Fruit fly (Drosophila melanogaster) whole organism, pupa: ENCODE results near the gene Arr2.

Experiments
- CG10348 ChIP-seq: fragments of 200-800 bp; sonication (Bioruptor generic); IDR thresholded peaks from 2 replicates; pipeline ENCODE4 v1.3.6; 2022; ENCODE audit warnings: missing biosample characterization, missing genetic modification characterization
- CG14655 ChIP-seq: fragments of 200-800 bp; sonication (Bioruptor generic); optimal IDR thresholded peaks from 3 replicates; lab custom pipeline; 2017; ENCODE audit warnings: mild to moderate bottlenecking, missing biosample characterization, missing genetic modification reagents, missing genetic modification characterization
- CG17806 ChIP-seq: fragments of 200-800 bp; sonication (Bioruptor generic); optimal IDR thresholded peaks from 2 replicates; lab custom pipeline; 2018; ENCODE audit warnings: missing biosample characterization, mild to moderate bottlenecking, missing genetic modification characterization, moderate library complexity
- CG34367 ChIP-seq: fragments of 200-800 bp; sonication (Bioruptor generic); optimal IDR thresholded peaks from 2 replicates; lab custom pipeline; 2018; ENCODE audit warnings: missing biosample characterization, mild to moderate bottlenecking, missing genetic modification characterization
- CG8159 ChIP-seq: fragments of 200-800 bp; sonication (Bioruptor generic); optimal IDR thresholded peaks from 3 replicates; lab custom pipeline; 2018; ENCODE audit warnings: missing biosample characterization, mild to moderate bottlenecking, missing genetic modification characterization, moderate library complexity
- EcR ChIP-seq: fragments of 200-800 bp; sonication (Bioruptor generic); optimal IDR thresholded peaks from 3 replicates; lab custom pipeline; 2019; ENCODE audit warnings: missing biosample characterization, missing genetic modification characterization, mild to moderate bottlenecking, moderate library complexity, missing genetic modification reagents
- Pif1A ChIP-seq: fragments of 200-800 bp; sonication (Bioruptor generic); optimal IDR thresholded peaks from 3 replicates; lab custom pipeline; 2016; ENCODE audit warnings: missing biosample characterization, missing genetic modification characterization
- gl ChIP-seq: fragments of 200-800 bp; sonication (Bioruptor generic); optimal IDR thresholded peaks from 2 replicates; lab custom pipeline; 2018; ENCODE audit warnings: missing biosample characterization, mild to moderate bottlenecking, missing genetic modification characterization

DNA sequence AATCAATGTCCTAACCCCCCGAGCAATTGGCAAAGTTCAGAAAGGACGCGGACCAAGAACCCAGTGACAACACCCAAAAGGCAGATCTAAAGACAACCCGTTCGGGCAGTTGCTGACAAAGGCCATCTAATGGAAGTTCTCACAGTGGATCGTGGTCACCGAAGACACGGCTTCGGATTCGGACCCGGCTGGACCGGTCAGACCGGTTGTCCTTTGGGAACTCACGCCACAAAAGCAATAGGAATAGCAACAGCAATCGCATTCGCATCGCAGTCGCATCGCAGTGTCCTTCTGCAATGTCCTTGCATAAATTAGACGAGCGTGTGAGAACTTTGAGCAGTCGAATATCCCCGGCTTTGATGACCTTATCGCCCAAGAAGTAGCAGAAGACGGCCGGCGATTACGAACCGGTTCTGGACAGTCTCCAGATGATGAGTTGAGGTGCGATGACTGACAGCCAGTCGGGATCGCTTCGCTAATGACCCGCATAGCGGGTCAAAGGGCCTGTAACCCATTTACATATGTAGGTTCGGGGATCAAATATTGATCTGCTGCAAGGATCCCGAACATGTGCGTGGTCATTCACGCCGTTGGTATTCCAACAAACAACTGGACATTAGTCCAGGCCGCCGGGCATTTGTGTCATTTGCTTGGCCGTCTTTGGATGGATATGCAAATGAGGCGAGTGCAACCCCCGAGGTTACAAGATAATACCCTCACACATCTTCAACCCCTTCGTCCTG, 4.8 kb downstream of the Arr2 start:
- TF ChIP-seq gl (tag; lab: Kevin White, UChicago) (no peak), CG17806 (no peak), EcR (GFP tag; lab: Kevin White, UChicago) (no peak), CG34367 (no peak), CG10348 (GFP tag; lab: Robert Waterston, UW) (no peak), CG8159 (tag; lab: Kevin White, UChicago) (no peak), CG14655 (GFP tag; lab: Kevin White, UChicago) (no peak), Pif1A (GFP tag; lab: Kevin White, UChicago) (no peak)
